Worm (Caenorhabditis elegans) whole organism, early embryonic: ENCODE measurements around the gene C46C2.6.
"Not testable (repeated sequence)": the region's sequence is repeated elsewhere in the genome, so short reads cannot be mapped to it uniquely, and the experiment has no call there.

ENCODE experiments used
- B0310.2 ChIP-seq: sonication (generic microtip); optimal IDR thresholded peaks from 2 replicates; lab custom pipeline; 2016; ENCODE audit warnings: mild to moderate bottlenecking, missing genetic modification characterization, missing compliant biosample characterization
- F13C5.2 ChIP-seq: sonication (generic microtip); optimal IDR thresholded peaks from 2 replicates; lab custom pipeline; 2017; ENCODE audit warnings: mild to moderate bottlenecking, missing genetic modification characterization, inconsistent platforms, missing compliant biosample characterization
- aly-1 ChIP-seq: sonication (generic microtip); optimal IDR thresholded peaks from 2 replicates; lab custom pipeline; 2016; ENCODE audit warnings: missing genetic modification characterization, missing compliant biosample characterization
- ama-1 ChIP-seq: fragments of 150-350 bp; optimal IDR thresholded peaks from 2 replicates; lab custom pipeline; 2014
- ceh-13 ChIP-seq: fragments of 200-800 bp; sonication (Bioruptor generic); optimal IDR thresholded peaks from 2 replicates; lab custom pipeline; 2018; ENCODE audit warnings: mild to moderate bottlenecking, missing genetic modification characterization, missing compliant biosample characterization
- ceh-36 ChIP-seq: sonication (generic microtip); optimal IDR thresholded peaks from 2 replicates; lab custom pipeline; 2016; ENCODE audit warnings: missing genetic modification characterization, inconsistent platforms, missing compliant biosample characterization
- ets-7 ChIP-seq: sonication (generic microtip); optimal IDR thresholded peaks from 2 replicates; lab custom pipeline; 2016; ENCODE audit warnings: missing genotype, missing genetic modification characterization, missing compliant biosample characterization
- flt-1 ChIP-seq: fragments of 200-800 bp; sonication (Bioruptor generic); IDR thresholded peaks from 2 replicates; pipeline ENCODE4 v1.3.6; 2022; ENCODE audit warnings: missing genetic modification characterization, missing compliant biosample characterization
- hmbx-1 ChIP-seq: sonication (generic microtip); optimal IDR thresholded peaks from 2 replicates; lab custom pipeline; 2016; ENCODE audit warnings: mild to moderate bottlenecking, missing genetic modification characterization, missing compliant biosample characterization
- hmg-4 ChIP-seq: fragments of 200-800 bp; sonication (Bioruptor generic); optimal IDR thresholded peaks from 2 replicates; lab custom pipeline; 2018; ENCODE audit warnings: mild to moderate bottlenecking, missing genetic modification characterization, missing compliant biosample characterization
- hnd-1 ChIP-seq: sonication (generic microtip); optimal IDR thresholded peaks from 2 replicates; lab custom pipeline; 2016; ENCODE audit warnings: missing genetic modification characterization, missing compliant biosample characterization
- pes-1 ChIP-seq: fragments of 200-800 bp; sonication (Bioruptor generic); IDR thresholded peaks from 2 replicates; pipeline ENCODE4 v1.3.6; 2022; ENCODE audit warnings: missing genetic modification reagents, missing genetic modification characterization, missing compliant biosample characterization
- scrt-1 ChIP-seq: fragments of 200-800 bp; sonication (Bioruptor generic); IDR thresholded peaks from 2 replicates; pipeline ENCODE4 v1.3.6; 2022; ENCODE audit warnings: missing genetic modification characterization, missing compliant biosample characterization
- sea-1 ChIP-seq: fragments of 200-800 bp; sonication (Bioruptor generic); conservative IDR thresholded peaks from 2 replicates; pipeline ENCODE4 v1.3.6; 2022; ENCODE audit warnings: missing genetic modification characterization, missing compliant biosample characterization
- tbx-11 ChIP-seq: fragments of 200-800 bp; sonication (Bioruptor generic); IDR thresholded peaks from 2 replicates; pipeline ENCODE4 v1.3.6; 2022; ENCODE audit warnings: missing genetic modification characterization, missing compliant biosample characterization
- tbx-37 ChIP-seq: fragments of 200-800 bp; sonication (Bioruptor generic); conservative IDR thresholded peaks from 2 replicates; pipeline ENCODE4 v1.3.6; 2022; ENCODE audit warnings: missing genetic modification reagents, missing genetic modification characterization, missing compliant biosample characterization
- tra-4 ChIP-seq: sonication (generic microtip); optimal IDR thresholded peaks from 2 replicates; lab custom pipeline; 2017; ENCODE audit warnings: missing genetic modification characterization, missing compliant biosample characterization

The C46C2.6 gene

ce11 chrIV:9232421-9233141 is 20.4 kb downstream of the C46C2.6 start, which contains the start of gene Y11D7A.3:
Gene Y11D7A.3 (plus strand): TSS chrIV:9233091.
- no peak for TF ChIP-seq tbx-37 (GFP tag; lab: Robert Waterston, UW)
- TF ChIP-seq sea-1 = no peak
- no peak for TF ChIP-seq pes-1 (GFP tag; lab: Robert Waterston, UW)
- no peak for TF ChIP-seq ama-1 (lab: Kevin White, UChicago)
- TF ChIP-seq tra-4 (tag; lab: Kevin White, UChicago) = no peak
- no peak for TF ChIP-seq hmg-4
- TF ChIP-seq tbx-11 (GFP tag; lab: Robert Waterston, UW) = no peak
- TF ChIP-seq scrt-1 (GFP tag; lab: Robert Waterston, UW) = no peak
- no peak for TF ChIP-seq aly-1 (tag; lab: Kevin White, UChicago)
- TF ChIP-seq flt-1 (GFP tag; lab: Robert Waterston, UW) = no peak
- TF ChIP-seq ceh-36 (tag; lab: Kevin White, UChicago) = no peak
- no peak for TF ChIP-seq ceh-13 (GFP tag; lab: Kevin White, UChicago)
- TF ChIP-seq hmbx-1 = no peak
- no peak for TF ChIP-seq B0310.2 (tag; lab: Kevin White, UChicago)
- no peak for TF ChIP-seq F13C5.2
- TF ChIP-seq hnd-1 (tag; lab: Kevin White, UChicago) = no peak
- no peak for TF ChIP-seq ets-7 (tag; lab: Kevin White, UChicago)

ce11 chrIV:9239151-9239550 is 26.9 kb downstream of the C46C2.6 start:
- no peak for TF ChIP-seq F13C5.2
- no peak for TF ChIP-seq tbx-37 (GFP tag; lab: Robert Waterston, UW)
- TF ChIP-seq hmbx-1 = no peak
- TF ChIP-seq hnd-1 (tag; lab: Kevin White, UChicago) = no peak
- TF ChIP-seq pes-1 (GFP tag; lab: Robert Waterston, UW) = no peak
- TF ChIP-seq ceh-36 (tag; lab: Kevin White, UChicago) = no peak
- TF ChIP-seq tra-4 (tag; lab: Kevin White, UChicago) = no peak
- TF ChIP-seq hmg-4 = no peak
- no peak for TF ChIP-seq aly-1 (tag; lab: Kevin White, UChicago)
- TF ChIP-seq tbx-11 (GFP tag; lab: Robert Waterston, UW) = no peak
- TF ChIP-seq ceh-13 (GFP tag; lab: Kevin White, UChicago) = no peak

- no peak for TF ChIP-seq sea-1
- TF ChIP-seq hnd-1 (tag; lab: Kevin White, UChicago) = no peak
- TF ChIP-seq tbx-37 (GFP tag; lab: Robert Waterston, UW) = no peak
- TF ChIP-seq F13C5.2 = no peak
- no peak for TF ChIP-seq ceh-13 (GFP tag; lab: Kevin White, UChicago)
- TF ChIP-seq tra-4 (tag; lab: Kevin White, UChicago) = no peak
- TF ChIP-seq ets-7 (tag; lab: Kevin White, UChicago) = no peak
Observed at ce11 chrIV:9243670-9244069, 31.4 kb downstream of the C46C2.6 start, which contains the start of gene rab-28. Gene rab-28 (minus strand): TSS chrIV:9244012.

- TF ChIP-seq aly-1 (tag; lab: Kevin White, UChicago) = no peak
- no peak for TF ChIP-seq sea-1
- no peak for TF ChIP-seq scrt-1 (GFP tag; lab: Robert Waterston, UW)
Observed at ce11 chrIV:9245423-9245822, 33.2 kb downstream of the C46C2.6 start, which contains the start of gene Y11D7A.5. Gene Y11D7A.5 (minus strand): TSS chrIV:9245523.

ce11 chrIV:9249219-9249618 is 37.0 kb downstream of the C46C2.6 start, which contains the start of gene Y11D7A.7:
Gene Y11D7A.7 (plus strand): TSS chrIV:9249519.
- not testable (repeated sequence) for TF ChIP-seq hmg-4; ama-1 (lab: Kevin White, UChicago); F13C5.2

ce11 chrIV:9251079-9251478 is 38.9 kb downstream of the C46C2.6 start, which contains the start of gene Y11D7A.8:
Gene Y11D7A.8 (plus strand): TSS chrIV:9251379.
- TF ChIP-seq ceh-36 (tag; lab: Kevin White, UChicago) (no peak), sea-1 (no peak), hmbx-1 (no peak), tra-4 (tag; lab: Kevin White, UChicago) (no peak), ets-7 (tag; lab: Kevin White, UChicago) (no peak)

ce11 chrIV:9256017-9256416 is 43.8 kb downstream of the C46C2.6 start, which contains the start of gene Y11D7A.9:
Gene Y11D7A.9 (minus strand): TSS chrIV:9256117.
- TF ChIP-seq aly-1 (tag; lab: Kevin White, UChicago) (no peak), ama-1 (lab: Kevin White, UChicago) (no peak), tbx-11 (GFP tag; lab: Robert Waterston, UW) (no peak)

- TF ChIP-seq pes-1 (GFP tag; lab: Robert Waterston, UW) (no peak), sea-1 (no peak), tbx-37 (GFP tag; lab: Robert Waterston, UW) (no peak), ceh-13 (GFP tag; lab: Kevin White, UChicago) (no peak), aly-1 (tag; lab: Kevin White, UChicago) (no peak), hmg-4 (no peak), hnd-1 (tag; lab: Kevin White, UChicago) (no peak), tbx-11 (GFP tag; lab: Robert Waterston, UW) (no peak), ama-1 (lab: Kevin White, UChicago) (no peak), scrt-1 (GFP tag; lab: Robert Waterston, UW) (no peak), hmbx-1 (no peak), ets-7 (tag; lab: Kevin White, UChicago) (no peak)
Observed at ce11 chrIV:9256865-9257264, 44.6 kb downstream of the C46C2.6 start.
